Worm (Caenorhabditis elegans): ENCODE measurements around the gene snf-3.

Gene snf-3

ce11 chrII:1075424-1075823 is 16.4 kb upstream of the snf-3 start, which contains the start of gene K02E7.11:
K02E7.11 (minus strand) TSS chrII:1075524.
- TF ChIP-seq alr-1 (tag; optimal IDR thresholded peaks at IDR 0.05) (no peak), ztf-1 (GFP tag; conservative IDR thresholded peaks at IDR 0.05) (no peak), lin-13 (GFP tag; optimal IDR thresholded peaks at IDR 0.05) (no peak), crh-2 (tag; optimal IDR thresholded peaks at IDR 0.05) (no peak), C34F6.9 (tag; optimal IDR thresholded peaks at IDR 0.05) (no peak), nhr-77 (tag; optimal IDR thresholded peaks at IDR 0.05) (no peak), nhr-237 (tag; optimal IDR thresholded peaks at IDR 0.05) (no peak), nhr-21 (tag; optimal IDR thresholded peaks at IDR 0.05) (no peak), sma-9 (GFP tag; optimal IDR thresholded peaks at IDR 0.05) (no peak), sma-9 (tag; optimal IDR thresholded peaks at IDR 0.05) (no peak), egl-27 (tag; optimal IDR thresholded peaks at IDR 0.05) (no peak), ZK546.5 (tag; optimal IDR thresholded peaks at IDR 0.05) (no peak), mab-5 (tag; optimal IDR thresholded peaks at IDR 0.05) (no peak), ztf-4 (tag; optimal IDR thresholded peaks at IDR 0.05) (no peak), lsy-2 (tag; optimal IDR thresholded peaks at IDR 0.05) (no peak), unc-62 (GFP tag; optimal IDR thresholded peaks at IDR 0.05) (no peak), unc-39 (tag; optimal IDR thresholded peaks at IDR 0.05) (no peak), aly-2 (tag; optimal IDR thresholded peaks at IDR 0.05) (no peak), elt-3 (tag; optimal IDR thresholded peaks at IDR 0.05) (no peak), zag-1 (tag; optimal IDR thresholded peaks at IDR 0.05) (no peak)

- TF ChIP-seq snpc-4 (tag; optimal IDR thresholded peaks at IDR 0.05) (no peak), nhr-10 (tag; optimal IDR thresholded peaks at IDR 0.05) (no peak), unc-55 (GFP tag; optimal IDR thresholded peaks at IDR 0.05) (no peak), nhr-6 (tag; optimal IDR thresholded peaks at IDR 0.05) (no peak), lsy-2 (tag; optimal IDR thresholded peaks at IDR 0.05) (no peak), sma-3 (GFP tag; optimal IDR thresholded peaks at IDR 0.05) (no peak), zag-1 (tag; optimal IDR thresholded peaks at IDR 0.05) (no peak), mbf-1 (tag; optimal IDR thresholded peaks at IDR 0.05) (no peak), ceh-82 (tag; optimal IDR thresholded peaks at IDR 0.05) (no peak), ceh-16 (tag; optimal IDR thresholded peaks at IDR 0.05) (no peak)
Observed at ce11 chrII:1082859-1083258, 8.9 kb upstream of the snf-3 start, which contains the start of gene K02E7.1. K02E7.1 (plus strand) TSS chrII:1083159.

DNA sequence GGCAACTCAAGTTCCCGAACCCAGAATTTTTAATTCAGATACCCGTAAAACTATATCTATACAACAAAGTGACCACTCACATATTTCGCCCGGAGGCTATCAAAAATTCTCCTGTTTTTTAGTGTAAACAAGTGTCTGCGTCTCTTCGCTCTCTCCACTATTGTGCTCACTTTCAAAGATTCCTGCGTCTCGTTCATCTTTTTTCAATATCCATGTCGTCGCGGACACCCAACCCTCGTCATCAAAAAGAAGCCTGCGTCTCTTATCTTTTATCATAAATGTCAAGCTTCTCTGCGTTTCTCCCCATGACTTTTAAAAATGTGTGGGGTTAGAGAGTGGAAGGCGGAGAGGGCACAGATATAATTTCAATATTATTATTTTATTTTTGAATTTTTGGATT is 6.9 kb upstream of the snf-3 start:
- no peak for TF ChIP-seq ztf-1 (GFP tag; conservative IDR thresholded peaks at IDR 0.05)
- TF ChIP-seq nhr-77 (tag; optimal IDR thresholded peaks at IDR 0.05) = no peak
- TF ChIP-seq ztf-4 (tag; optimal IDR thresholded peaks at IDR 0.05) = no peak
- TF ChIP-seq Y55F3AM.14 (GFP tag; optimal IDR thresholded peaks at IDR 0.05) = no peak
- no peak for TF ChIP-seq alr-1 (tag; optimal IDR thresholded peaks at IDR 0.05)
- no peak for TF ChIP-seq snpc-4 (tag; optimal IDR thresholded peaks at IDR 0.05)
- TF ChIP-seq nhr-21 (tag; optimal IDR thresholded peaks at IDR 0.05) = no peak
- TF ChIP-seq nhr-25 (tag; optimal IDR thresholded peaks at IDR 0.05) = no peak
- TF ChIP-seq lsy-2 (tag; optimal IDR thresholded peaks at IDR 0.05) = peak; percentile 30 to 69
- no peak for TF ChIP-seq elt-1 (tag; optimal IDR thresholded peaks at IDR 0.05)
- no peak for TF ChIP-seq fos-1 (tag; optimal IDR thresholded peaks at IDR 0.05)
- no peak for TF ChIP-seq lin-39 (tag; optimal IDR thresholded peaks at IDR 0.05)
- TF ChIP-seq ztf-11 (tag; optimal IDR thresholded peaks at IDR 0.05) = no peak
- TF ChIP-seq R02D3.7 (tag; optimal IDR thresholded peaks at IDR 0.05) = no peak
- no peak for TF ChIP-seq skn-1 (tag; optimal IDR thresholded peaks at IDR 0.05)
- TF ChIP-seq ceh-16 (tag; optimal IDR thresholded peaks at IDR 0.05) = no peak
- peak; percentile 74 for TF ChIP-seq sma-9 (GFP tag; optimal IDR thresholded peaks at IDR 0.05)
- TF ChIP-seq sma-9 (tag; optimal IDR thresholded peaks at IDR 0.05) = no peak
- no peak for TF ChIP-seq nhr-23 (tag; optimal IDR thresholded peaks at IDR 0.05)
- no peak for TF ChIP-seq sma-3 (GFP tag; optimal IDR thresholded peaks at IDR 0.05)
- TF ChIP-seq nhr-10 (tag; optimal IDR thresholded peaks at IDR 0.05) = no peak
- no peak for TF ChIP-seq mbf-1 (tag; optimal IDR thresholded peaks at IDR 0.05)
- no peak for TF ChIP-seq nhr-237 (tag; optimal IDR thresholded peaks at IDR 0.05)
- TF ChIP-seq nhr-12 (tag; optimal IDR thresholded peaks at IDR 0.05) = no peak
- TF ChIP-seq C34F6.9 (tag; optimal IDR thresholded peaks at IDR 0.05) = peak; percentile 57
- TF ChIP-seq sem-4 (tag; optimal IDR thresholded peaks at IDR 0.05) = no peak
- no peak for TF ChIP-seq nhr-11 (tag; optimal IDR thresholded peaks at IDR 0.05)
- peak; percentile 46 for TF ChIP-seq unc-55 (GFP tag; optimal IDR thresholded peaks at IDR 0.05)
- TF ChIP-seq gmeb-1 (tag; optimal IDR thresholded peaks at IDR 0.05) = no peak
- no peak for TF ChIP-seq ZK546.5 (tag; optimal IDR thresholded peaks at IDR 0.05)
- no peak for TF ChIP-seq dmd-4 (tag; optimal IDR thresholded peaks at IDR 0.05)
- no peak for TF ChIP-seq peb-1 (tag; optimal IDR thresholded peaks at IDR 0.05)
- TF ChIP-seq nhr-6 (tag; optimal IDR thresholded peaks at IDR 0.05) = no peak
- TF ChIP-seq ceh-82 (tag; optimal IDR thresholded peaks at IDR 0.05) = no peak
- TF ChIP-seq lin-11 (tag; optimal IDR thresholded peaks at IDR 0.05) = no peak
- no peak for TF ChIP-seq mdl-1 (tag; optimal IDR thresholded peaks at IDR 0.05)
- TF ChIP-seq elt-3 (tag; optimal IDR thresholded peaks at IDR 0.05) = no peak
- peak; percentile 60 for TF ChIP-seq egl-27 (tag; optimal IDR thresholded peaks at IDR 0.05)
- peak; percentile 90 for TF ChIP-seq F13H6.1 (tag; optimal IDR thresholded peaks at IDR 0.05)
- TF ChIP-seq lin-13 (GFP tag; optimal IDR thresholded peaks at IDR 0.05) = peak; percentile 38
- no peak for TF ChIP-seq unc-39 (tag; optimal IDR thresholded peaks at IDR 0.05)
- no peak for TF ChIP-seq zag-1 (tag; optimal IDR thresholded peaks at IDR 0.05)
- no peak for TF ChIP-seq blmp-1 (tag; optimal IDR thresholded peaks at IDR 0.05; ENCODE audit: insufficient read depth)
- no peak for TF ChIP-seq unc-62 (GFP tag; optimal IDR thresholded peaks at IDR 0.05)
- TF ChIP-seq crh-2 (tag; optimal IDR thresholded peaks at IDR 0.05) = peak; percentile 48
- TF ChIP-seq mab-5 (tag; optimal IDR thresholded peaks at IDR 0.05) = peak; percentile 33
